Fruit fly (Drosophila melanogaster): ENCODE data around the gene lectin-37Db.

- no peak for TF ChIP-seq CG8159 (tag; optimal IDR thresholded peaks at IDR 0.05)
- TF ChIP-seq Ets98B (GFP tag; IDR thresholded peaks at IDR 0.05), result no peak
- no peak for TF ChIP-seq CG14655 (GFP tag; optimal IDR thresholded peaks at IDR 0.05)
- TF ChIP-seq CG4496 (GFP tag; IDR thresholded peaks at IDR 0.05), result no peak
- no peak for TF ChIP-seq CG8301 (tag; optimal IDR thresholded peaks at IDR 0.05)
- no peak for TF ChIP-seq Pif1B (GFP tag; optimal IDR thresholded peaks at IDR 0.05)
Measured at dm6 chr2L:19405685-19406357, 13.1 kb upstream of the lectin-37Db start.
